Fruit fly (Drosophila melanogaster) whole organism: Measurements from ENCODE around the gene HDAC1.

Source experiments
- CG8478 ChIP-seq: fragments of >200 bp; optimal IDR thresholded peaks from 2 replicates; lab custom pipeline; 2018; ENCODE audit warnings: inconsistent platforms
- Dll ChIP-seq: fragments of >200 bp; optimal IDR thresholded peaks from 2 replicates; lab custom pipeline; 2017
- EcR ChIP-seq, 2 experiments: fragments of >200 bp; optimal IDR thresholded peaks; 2 replicates each; lab custom pipeline; 2017; ENCODE audit warnings: missing biosample characterization in 2 of 2, missing genetic modification characterization in 2 of 2, missing genetic modification reagents in 2 of 2
- pan ChIP-seq: fragments of >200 bp; optimal IDR thresholded peaks from 2 replicates; lab custom pipeline; 2017
- psq ChIP-seq: fragments of >200 bp; optimal IDR thresholded peaks from 2 replicates; lab custom pipeline; 2017
- usp ChIP-seq: fragments of >200 bp; optimal IDR thresholded peaks from 2 replicates; lab custom pipeline; 2017; ENCODE audit warnings: missing biosample characterization, missing genetic modification characterization, mixed read lengths

- TF ChIP-seq EcR (GFP tag; optimal IDR thresholded peaks at IDR 0.05; lab: Kevin White, UChicago) (no peak), CG8478 (lab: Kevin White, UChicago) (no peak), pan (lab: Kevin White, UChicago) (no peak), psq (lab: Kevin White, UChicago) (no peak), usp (GFP tag; lab: Kevin White, UChicago) (no peak), Dll (lab: Kevin White, UChicago) (no peak)
Measured at dm6 chr3L:4620919-4621318, 5.6 kb upstream of the HDAC1 start, which contains the start of gene CG32246.
